Worm (Caenorhabditis elegans): ENCODE results near the gene srh-169.

DNA sequence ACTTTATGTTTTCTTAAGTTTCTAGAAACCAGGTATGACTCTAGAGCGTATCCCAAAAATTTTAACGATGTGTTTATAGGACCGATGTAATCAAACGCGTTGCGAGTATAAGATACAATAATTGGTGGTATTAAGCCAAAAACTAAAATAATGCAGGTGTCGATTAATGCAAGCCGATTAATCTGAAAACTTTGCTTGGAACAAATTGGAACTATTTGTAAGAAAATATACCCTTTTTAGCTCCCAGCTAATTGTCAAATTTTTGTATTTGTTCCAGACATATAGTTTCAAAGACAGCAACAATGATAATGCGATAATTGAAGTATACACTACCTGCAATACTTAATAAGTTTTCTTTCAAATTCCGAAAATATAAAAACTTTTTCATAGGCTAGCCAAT, 33.6 kb downstream of the srh-169 start, which contains the start of gene srh-211:
- TF ChIP-seq ceh-82 (tag; optimal IDR thresholded peaks at IDR 0.05) (no peak), lsy-2 (tag; optimal IDR thresholded peaks at IDR 0.05) (no peak), blmp-1 (tag; optimal IDR thresholded peaks at IDR 0.05; ENCODE audit: insufficient read depth) (no peak)
